Worm (Caenorhabditis elegans) whole organism, L4/young adult: ENCODE measurements around the gene msp-79.

ENCODE experiments used
- W03F9.2 ChIP-seq: fragments of 150-350 bp; optimal IDR thresholded peaks from 2 replicates; lab custom pipeline; 2014; ENCODE audit warnings: missing biosample characterization, missing genetic modification characterization
- dao-5 ChIP-seq: sonication (generic microtip); optimal IDR thresholded peaks from 2 replicates; lab custom pipeline; 2016; ENCODE audit warnings: missing genotype, missing genetic modification characterization, moderate library complexity, missing compliant biosample characterization
- him-1 ChIP-seq: sonication (generic microtip); optimal IDR thresholded peaks from 2 replicates; lab custom pipeline; 2016; ENCODE audit warnings: missing genotype, missing genetic modification reagents, missing genetic modification characterization, missing compliant biosample characterization

ce11 chrIV:9735750-9736149, 31.2 kb downstream of the msp-79 start:
- TF ChIP-seq W03F9.2 (peak; percentile 21), him-1 (tag; lab: Kevin White, UChicago) (no peak), dao-5 (no peak)
